Worm (Caenorhabditis elegans) whole organism, late embryonic: ENCODE measurements around the gene Y7A5A.10.

ENCODE experiments used
- C38D4.7 ChIP-seq: fragments of 200-800 bp; sonication (Bioruptor generic); optimal IDR thresholded peaks from 2 replicates; lab custom pipeline; 2018; ENCODE audit warnings: mild to moderate bottlenecking, missing genetic modification characterization, moderate library complexity, missing compliant biosample characterization
- ama-1 ChIP-seq: fragments of 150-350 bp; optimal IDR thresholded peaks from 2 replicates; lab custom pipeline; 2014
- ceh-18 ChIP-seq: sonication (generic microtip); optimal IDR thresholded peaks from 2 replicates; lab custom pipeline; 2016; ENCODE audit warnings: missing genetic modification characterization, missing compliant biosample characterization
- ceh-22 ChIP-seq: sonication (generic microtip); optimal IDR thresholded peaks from 2 replicates; lab custom pipeline; 2017; ENCODE audit warnings: missing biosample characterization, missing genetic modification characterization
- ceh-31 ChIP-seq: sonication (generic microtip); optimal IDR thresholded peaks from 2 replicates; lab custom pipeline; 2016; ENCODE audit warnings: missing genetic modification characterization, missing compliant biosample characterization
- elt-4 ChIP-seq: sonication (generic microtip); optimal IDR thresholded peaks from 2 replicates; lab custom pipeline; 2016; ENCODE audit warnings: missing genetic modification characterization, missing compliant biosample characterization
- pha-4 ChIP-seq: fragments of 150-350 bp; optimal IDR thresholded peaks from 2 replicates; lab custom pipeline; 2018; ENCODE audit warnings: missing biosample characterization, missing genetic modification reagents, missing genetic modification characterization
- pqm-1 ChIP-seq: sonication (generic microtip); optimal IDR thresholded peaks from 2 replicates; lab custom pipeline; 2016; ENCODE audit warnings: missing genetic modification characterization, missing compliant biosample characterization
- ref-2 ChIP-seq: sonication (generic microtip); optimal IDR thresholded peaks from 2 replicates; lab custom pipeline; 2016; ENCODE audit warnings: missing genetic modification characterization, missing compliant biosample characterization
- rnt-1 ChIP-seq: sonication (generic microtip); optimal IDR thresholded peaks from 2 replicates; lab custom pipeline; 2016; ENCODE audit warnings: missing genetic modification characterization, missing compliant biosample characterization
- syd-9 ChIP-seq: sonication (generic microtip); optimal IDR thresholded peaks from 2 replicates; lab custom pipeline; 2016; ENCODE audit warnings: mild to moderate bottlenecking, missing genetic modification characterization, moderate library complexity, missing compliant biosample characterization
- zip-5 ChIP-seq: sonication (generic microtip); optimal IDR thresholded peaks from 2 replicates; lab custom pipeline; 2016; ENCODE audit warnings: missing genetic modification characterization, missing compliant biosample characterization
- ztf-16 ChIP-seq: sonication (generic microtip); optimal IDR thresholded peaks from 2 replicates; lab custom pipeline; 2017; ENCODE audit warnings: missing genetic modification characterization, missing compliant biosample characterization

- TF ChIP-seq ceh-18 (no peak), ama-1 (lab: Kevin White, UChicago) (no peak), C38D4.7 (GFP tag; lab: Kevin White, UChicago) (no peak), pha-4 (tag; lab: Kevin White, UChicago) (no peak), zip-5 (tag; lab: Kevin White, UChicago) (no peak), ceh-22 (tag; lab: Kevin White, UChicago) (no peak), rnt-1 (tag; lab: Kevin White, UChicago) (no peak), elt-4 (tag; lab: Kevin White, UChicago) (no peak), ref-2 (no peak), ceh-31 (tag; lab: Kevin White, UChicago) (no peak), ztf-16 (tag; lab: Kevin White, UChicago) (no peak), pqm-1 (no peak), syd-9 (tag; lab: Kevin White, UChicago) (no peak)
These were observed 28.7 kb downstream of the Y7A5A.10 start, which contains the start of gene bus-17 for ce11 chrX:15766147-15766546.
